Fruit fly (Drosophila melanogaster): ENCODE measurements around the gene step.

The step gene

dm6 chr2L:21769461-21769860, 12.2 kb upstream of the step start:
- TF ChIP-seq insv (optimal IDR thresholded peaks at IDR 0.05), result no peak
- TF ChIP-seq Myc (optimal IDR thresholded peaks at IDR 0.05), result no peak
- no peak for TF ChIP-seq ttk (optimal IDR thresholded peaks at IDR 0.05)
- TF ChIP-seq Sin3A (optimal IDR thresholded peaks at IDR 0.05), result no peak
- no peak for TF ChIP-seq psq (optimal IDR thresholded peaks at IDR 0.05)
- TF ChIP-seq h (optimal IDR thresholded peaks at IDR 0.05), result no peak

dm6 chr2L:21764934-21765333, 7.7 kb upstream of the step start:
- TF ChIP-seq ttk (optimal IDR thresholded peaks at IDR 0.05), result no peak
- TF ChIP-seq h (optimal IDR thresholded peaks at IDR 0.05), result no peak
- TF ChIP-seq Myc (optimal IDR thresholded peaks at IDR 0.05), result no peak
- TF ChIP-seq insv (optimal IDR thresholded peaks at IDR 0.05), result no peak
- no peak for TF ChIP-seq Sin3A (optimal IDR thresholded peaks at IDR 0.05)
- no peak for TF ChIP-seq psq (optimal IDR thresholded peaks at IDR 0.05)

dm6 chr2L:21758067-21758398, 767 bp upstream of the step start:
- no peak for TF ChIP-seq h (optimal IDR thresholded peaks at IDR 0.05)
- TF ChIP-seq Myc (optimal IDR thresholded peaks at IDR 0.05), result no peak
- no peak for TF ChIP-seq psq (optimal IDR thresholded peaks at IDR 0.05)
- no peak for TF ChIP-seq insv (optimal IDR thresholded peaks at IDR 0.05)
- TF ChIP-seq Sin3A (optimal IDR thresholded peaks at IDR 0.05), result no peak
- TF ChIP-seq ttk (optimal IDR thresholded peaks at IDR 0.05), result no peak

dm6 chr2L:21756696-21757095, 570 bp downstream of the step start:
- TF ChIP-seq Myc (optimal IDR thresholded peaks at IDR 0.05) (no peak), insv (optimal IDR thresholded peaks at IDR 0.05) (no peak), Sin3A (optimal IDR thresholded peaks at IDR 0.05) (no peak)

dm6 chr2L:21755310-21755709, 2.0 kb downstream of the step start:
- no peak for TF ChIP-seq Myc (optimal IDR thresholded peaks at IDR 0.05)
- no peak for TF ChIP-seq insv (optimal IDR thresholded peaks at IDR 0.05)
- TF ChIP-seq psq (optimal IDR thresholded peaks at IDR 0.05), result no peak
- no peak for TF ChIP-seq Sin3A (optimal IDR thresholded peaks at IDR 0.05)
- no peak for TF ChIP-seq ttk (optimal IDR thresholded peaks at IDR 0.05)

dm6 chr2L:21754011-21754410, 3.3 kb downstream of the step start:
- no peak for TF ChIP-seq Sin3A (optimal IDR thresholded peaks at IDR 0.05)
- TF ChIP-seq Myc (optimal IDR thresholded peaks at IDR 0.05), result no peak
- no peak for TF ChIP-seq psq (optimal IDR thresholded peaks at IDR 0.05)
- no peak for TF ChIP-seq insv (optimal IDR thresholded peaks at IDR 0.05)
- TF ChIP-seq ttk (optimal IDR thresholded peaks at IDR 0.05), result no peak
- no peak for TF ChIP-seq h (optimal IDR thresholded peaks at IDR 0.05)

dm6 chr2L:21753448-21753908, 3.8 kb downstream of the step start:
- TF ChIP-seq psq (optimal IDR thresholded peaks at IDR 0.05) (no peak), Myc (optimal IDR thresholded peaks at IDR 0.05) (no peak), insv (optimal IDR thresholded peaks at IDR 0.05) (no peak)

- TF ChIP-seq h (optimal IDR thresholded peaks at IDR 0.05), result no peak
- TF ChIP-seq insv (optimal IDR thresholded peaks at IDR 0.05), result no peak
- TF ChIP-seq Sin3A (optimal IDR thresholded peaks at IDR 0.05), result no peak
- TF ChIP-seq Myc (optimal IDR thresholded peaks at IDR 0.05), result no peak
- no peak for TF ChIP-seq psq (optimal IDR thresholded peaks at IDR 0.05)
- no peak for TF ChIP-seq ttk (optimal IDR thresholded peaks at IDR 0.05)
Observed at dm6 chr2L:21752798-21753197, 4.5 kb downstream of the step start.

- no peak for TF ChIP-seq h (optimal IDR thresholded peaks at IDR 0.05)
- no peak for TF ChIP-seq Sin3A (optimal IDR thresholded peaks at IDR 0.05)
- TF ChIP-seq ttk (optimal IDR thresholded peaks at IDR 0.05), result no peak
- TF ChIP-seq insv (optimal IDR thresholded peaks at IDR 0.05), result no peak
- TF ChIP-seq Myc (optimal IDR thresholded peaks at IDR 0.05), result no peak
- TF ChIP-seq psq (optimal IDR thresholded peaks at IDR 0.05), result no peak
Observed at dm6 chr2L:21748949-21749348, 8.3 kb downstream of the step start.

- TF ChIP-seq Myc (optimal IDR thresholded peaks at IDR 0.05), result no peak
- no peak for TF ChIP-seq h (optimal IDR thresholded peaks at IDR 0.05)
- TF ChIP-seq psq (optimal IDR thresholded peaks at IDR 0.05), result no peak
- no peak for TF ChIP-seq ttk (optimal IDR thresholded peaks at IDR 0.05)
- TF ChIP-seq insv (optimal IDR thresholded peaks at IDR 0.05), result no peak
- no peak for TF ChIP-seq Sin3A (optimal IDR thresholded peaks at IDR 0.05)
Observed at dm6 chr2L:21726097-21726496, 31.2 kb downstream of the step start.

All from Kc167 (cell line).